Worm (Caenorhabditis elegans): Measurements from ENCODE around the gene nspc-16.

The nspc-16 gene

ce11 chrX:14560297-14560680 lies 36.9 kb downstream of the nspc-16 start (continued):
- no peak for TF ChIP-seq pag-3 (tag; optimal IDR thresholded peaks at IDR 0.05; ENCODE audit: borderline replicate concordance, insufficient read depth)
- peak; percentile 77 for TF ChIP-seq xbp-1 (tag; optimal IDR thresholded peaks at IDR 0.05)
- TF ChIP-seq fos-1 (tag; optimal IDR thresholded peaks at IDR 0.05): peak; percentile 78
- no peak for TF ChIP-seq aha-1 (tag; optimal IDR thresholded peaks at IDR 0.05)
- TF ChIP-seq zag-1 (tag; optimal IDR thresholded peaks at IDR 0.05): no peak
- no peak for TF ChIP-seq lin-13 (GFP tag; optimal IDR thresholded peaks at IDR 0.05)
- peak; percentile 65 for TF ChIP-seq isw-1 (GFP tag; IDR thresholded peaks at IDR 0.05)
- peak; percentile 85 for TF ChIP-seq unc-130 (tag; optimal IDR thresholded peaks at IDR 0.05)
- no peak for TF ChIP-seq dsc-1 (tag; optimal IDR thresholded peaks at IDR 0.05)
- peak; percentile 64 for TF ChIP-seq ceh-88 (GFP tag; IDR thresholded peaks at IDR 0.05)
- peak; percentile 83 for TF ChIP-seq mef-2 (tag; optimal IDR thresholded peaks at IDR 0.05)

ce11 chrX:14561416-14561973 lies 38.1 kb downstream of the nspc-16 start:
- TF ChIP-seq nhr-11 (tag; optimal IDR thresholded peaks at IDR 0.05) (no peak), efl-3 (GFP tag; optimal IDR thresholded peaks at IDR 0.05) (no peak), irx-1 (tag; optimal IDR thresholded peaks at IDR 0.05) (peak; percentile 7), fkh-10 (GFP tag; optimal IDR thresholded peaks at IDR 0.05) (peak; percentile 93), blmp-1 (tag; optimal IDR thresholded peaks at IDR 0.05) (peak; percentile 50), lin-35 (GFP tag; optimal IDR thresholded peaks at IDR 0.05) (peak in 1 of 2 experiments; percentile 4), grh-1 (GFP tag; IDR thresholded peaks at IDR 0.05) (0 out of 2 replicates have a peak, but pooled peaks have one; percentile 27), ceh-82 (tag; optimal IDR thresholded peaks at IDR 0.05) (peak in 1 of 3 experiments; percentile 45), ztf-11 (tag; optimal IDR thresholded peaks at IDR 0.05) (no peak), dsc-1 (tag; optimal IDR thresholded peaks at IDR 0.05) (peak; percentile 38), nhr-19 (GFP tag; conservative IDR thresholded peaks at IDR 0.05) (peak; percentile 75), zag-1 (tag; optimal IDR thresholded peaks at IDR 0.05) (no peak), alr-1 (tag; optimal IDR thresholded peaks at IDR 0.05; ENCODE audit: borderline replicate concordance) (no peak), egl-27 (tag; optimal IDR thresholded peaks at IDR 0.05) (peak in 1 of 2 experiments; percentile 8), mep-1 (tag; optimal IDR thresholded peaks at IDR 0.05) (peak; percentile 44), mdl-1 (tag; optimal IDR thresholded peaks at IDR 0.05) (peak in 1 of 2 experiments; percentile 44), hlh-4 (tag; optimal IDR thresholded peaks at IDR 0.05) (no peak), nhr-47 (tag; optimal IDR thresholded peaks at IDR 0.05) (peak; percentile 76), nhr-76 (tag; optimal IDR thresholded peaks at IDR 0.05) (no peak), nhr-77 (tag; optimal IDR thresholded peaks at IDR 0.05) (peak; percentile 57), pag-3 (tag; optimal IDR thresholded peaks at IDR 0.05; ENCODE audit: borderline replicate concordance, insufficient read depth) (no peak), C16A3.4 (tag; optimal IDR thresholded peaks at IDR 0.05) (peak; percentile 47), tlp-1 (tag; optimal IDR thresholded peaks at IDR 0.05) (no peak), mef-2 (tag; optimal IDR thresholded peaks at IDR 0.05) (no peak), lin-14 (GFP tag; optimal IDR thresholded peaks at IDR 0.05) (peak; percentile 97), elt-2 (tag; optimal IDR thresholded peaks at IDR 0.05) (no peak), egl-13 (tag; optimal IDR thresholded peaks at IDR 0.05) (peak; percentile 86), ceh-8 (GFP tag; optimal IDR thresholded peaks at IDR 0.05) (no peak), lir-3 (tag; optimal IDR thresholded peaks at IDR 0.05; ENCODE audit: poor library complexity) (peak; percentile 15), lsy-2 (tag; optimal IDR thresholded peaks at IDR 0.05) (peak; percentile 23 to 75), elt-3 (tag; optimal IDR thresholded peaks at IDR 0.05) (peak in 4 of 6 experiments; percentile 1 to 51 (median 41)), ama-1 (optimal IDR thresholded peaks at IDR 0.05) (no peak), isw-1 (GFP tag; IDR thresholded peaks at IDR 0.05) (peak; percentile 32), unc-86 (tag; optimal IDR thresholded peaks at IDR 0.05) (peak; percentile 61), nhr-71 (tag; optimal IDR thresholded peaks at IDR 0.05) (peak; percentile 95), pax-3 (tag; optimal IDR thresholded peaks at IDR 0.05) (peak; percentile 4), nhr-237 (tag; optimal IDR thresholded peaks at IDR 0.05) (no peak), xbp-1 (tag; optimal IDR thresholded peaks at IDR 0.05) (peak; percentile 41), unc-130 (tag; optimal IDR thresholded peaks at IDR 0.05) (peak; percentile 51), nhr-20 (tag; optimal IDR thresholded peaks at IDR 0.05) (peak; percentile 80), F16B12.6 (tag; optimal IDR thresholded peaks at IDR 0.05) (no peak), Y116A8C.19 (tag; optimal IDR thresholded peaks at IDR 0.05; ENCODE audit: borderline replicate concordance) (no peak), nhr-90 (tag; optimal IDR thresholded peaks at IDR 0.05; ENCODE audit: poor library complexity) (peak; percentile 22), fkh-4 (tag; optimal IDR thresholded peaks at IDR 0.05; ENCODE audit: borderline replicate concordance) (no peak)
